Worm (Caenorhabditis elegans) whole organism, young adult: Measurements from ENCODE around the gene tag-275.

Experiments used
- B0261.1 ChIP-seq: sonication (generic microtip); optimal IDR thresholded peaks from 2 replicates; lab custom pipeline; 2016; ENCODE audit warnings: mild to moderate bottlenecking, missing genetic modification characterization, moderate library complexity, missing compliant biosample characterization
- F37B4.10 ChIP-seq: fragments of 200-800 bp; sonication (Bioruptor generic); IDR thresholded peaks from 2 replicates; pipeline ENCODE4 v1.3.6; 2022; ENCODE audit warnings: missing genetic modification characterization, missing compliant biosample characterization
- F49E8.2 ChIP-seq: sonication (generic microtip); optimal IDR thresholded peaks from 3 replicates; lab custom pipeline; 2017; ENCODE audit warnings: missing genetic modification characterization, mild to moderate bottlenecking, missing compliant biosample characterization, antibody characterized with exemption, moderate library complexity; ENCODE audit not compliant: insufficient read depth
- F57C9.4 ChIP-seq: sonication (generic microtip); optimal IDR thresholded peaks from 2 replicates; lab custom pipeline; 2017; ENCODE audit warnings: mild to moderate bottlenecking, missing genetic modification characterization, missing compliant biosample characterization
- Y56A3A.18 ChIP-seq: fragments of 200-800 bp; sonication (Bioruptor generic); IDR thresholded peaks from 2 replicates; pipeline ENCODE4 v1.3.6; 2022; ENCODE audit warnings: missing genetic modification reagents, missing genetic modification characterization, missing compliant biosample characterization
- efl-1 ChIP-seq: fragments of 150-350 bp; optimal IDR thresholded peaks from 2 replicates; lab custom pipeline; 2014; ENCODE audit warnings: missing biosample characterization, missing genetic modification reagents, missing genetic modification characterization
- ets-4 ChIP-seq: fragments of 200-800 bp; sonication (Bioruptor generic); optimal IDR thresholded peaks from 2 replicates; lab custom pipeline; 2018; ENCODE audit warnings: mild to moderate bottlenecking, missing genetic modification characterization, missing compliant biosample characterization
- hsf-1 ChIP-seq: fragments of 200-800 bp; sonication (Bioruptor generic); IDR thresholded peaks from 2 replicates; pipeline ENCODE4 v1.3.6; 2022; ENCODE audit warnings: missing genetic modification reagents, missing genetic modification characterization, missing compliant biosample characterization
- lin-35 ChIP-seq, 3 experiments: fragments of 150-350 bp in 2 of 3; sonication (generic microtip) in 1 of 3; optimal IDR thresholded peaks; 2 replicates each; lab custom pipeline; 2014 to 2018; ENCODE audit warnings: missing biosample characterization in 3 of 3, missing genetic modification characterization in 3 of 3, missing genetic modification reagents in 3 of 3
- lir-1 ChIP-seq: fragments of 200-800 bp; sonication (Bioruptor generic); conservative IDR thresholded peaks from 2 replicates; pipeline ENCODE4 v1.3.6; 2022; ENCODE audit warnings: missing genetic modification reagents, missing genetic modification characterization, missing compliant biosample characterization
- madf-3 ChIP-seq: fragments of 200-800 bp; sonication (Bioruptor generic); IDR thresholded peaks from 2 replicates; pipeline ENCODE4 v1.3.6; 2022; ENCODE audit warnings: missing genetic modification reagents, missing genetic modification characterization, missing compliant biosample characterization
- pha-4 ChIP-seq: fragments of 150-350 bp; sonication (generic microtip); optimal IDR thresholded peaks from 2 replicates; lab custom pipeline; 2014; ENCODE audit warnings: missing biosample characterization, missing genetic modification reagents, missing genetic modification characterization
- sdz-38 ChIP-seq: sonication (generic microtip); optimal IDR thresholded peaks from 2 replicates; lab custom pipeline; 2016; ENCODE audit warnings: missing genotype, missing genetic modification characterization, missing compliant biosample characterization
- unc-130 ChIP-seq: sonication (generic microtip); optimal IDR thresholded peaks from 2 replicates; lab custom pipeline; 2016; ENCODE audit warnings: missing genetic modification reagents, missing genetic modification characterization, missing compliant biosample characterization

DNA sequence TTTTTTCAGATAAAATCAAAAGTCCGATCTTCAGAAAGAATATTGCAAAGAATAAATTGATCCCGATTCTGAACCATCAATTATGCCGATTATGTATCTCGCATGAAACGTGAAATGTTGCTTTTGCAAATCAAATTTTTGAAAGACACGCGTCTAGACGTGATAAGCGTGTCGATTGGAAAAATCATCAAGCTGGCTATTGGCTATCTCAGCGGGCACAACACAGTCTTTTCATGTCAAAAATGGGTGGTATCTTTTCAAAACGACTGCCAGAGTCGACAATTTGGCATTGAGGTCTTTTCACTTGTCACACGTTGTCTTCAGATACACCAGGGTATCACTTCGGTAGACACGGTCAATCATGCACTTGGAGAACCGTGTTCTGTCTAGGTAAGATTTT is 46.3 kb upstream of the tag-275 start, which contains the start of gene daf-9:
- TF ChIP-seq Y56A3A.18 (GFP tag; lab: Robert Waterston, UW) (no peak), madf-3 (no peak), lin-35 (GFP tag; optimal IDR thresholded peaks at IDR 0.05; lab: Kevin White, UChicago) (no peak), efl-1 (GFP tag; lab: Kevin White, UChicago) (no peak), pha-4 (tag; lab: Kevin White, UChicago) (no peak), ets-4 (GFP tag; lab: Kevin White, UChicago) (no peak), sdz-38 (no peak), hsf-1 (no peak), F57C9.4 (tag; lab: Kevin White, UChicago) (no peak), F49E8.2 (tag; lab: Kevin White, UChicago) (no peak), lir-1 (GFP tag; lab: Robert Waterston, UW) (no peak), F37B4.10 (GFP tag; lab: Robert Waterston, UW) (no peak), unc-130 (no peak), B0261.1 (no peak)
